Worm (Caenorhabditis elegans): ENCODE results near the gene H04M03.11.

- no peak for TF ChIP-seq med-1 (GFP tag; optimal IDR thresholded peaks at IDR 0.05; ENCODE audit: insufficient read depth)
- no peak for TF ChIP-seq ztf-29 (GFP tag; IDR thresholded peaks at IDR 0.05)
- no peak for TF ChIP-seq cog-1 (tag; optimal IDR thresholded peaks at IDR 0.05)
- TF ChIP-seq tab-1 (GFP tag; IDR thresholded peaks at IDR 0.05): no peak
- no peak for TF ChIP-seq T22C8.4 (GFP tag; IDR thresholded peaks at IDR 0.05)
- no peak for TF ChIP-seq ref-1 (GFP tag; conservative IDR thresholded peaks at IDR 0.05)
- TF ChIP-seq flt-1 (GFP tag; IDR thresholded peaks at IDR 0.05): no peak
Observed at ce11 chrIV:5834182-5834581, 50.2 kb downstream of the H04M03.11 start.
